Fruit fly (Drosophila melanogaster) whole organism, embryonic: Measurements from ENCODE around the gene akirin.

Source experiments
- B-H1 ChIP-seq: fragments of 200-800 bp; sonication (Bioruptor generic); IDR thresholded peaks from 3 replicates; pipeline ENCODE4 v1.3.6; 2022; ENCODE audit warnings: missing biosample characterization, missing genetic modification characterization
- B-H2 ChIP-seq: fragments of 200-800 bp; sonication (Bioruptor generic); optimal IDR thresholded peaks from 2 replicates; lab custom pipeline; 2018; ENCODE audit warnings: missing biosample characterization, mild to moderate bottlenecking, missing genetic modification characterization
- BtbVII ChIP-seq: fragments of 200-800 bp; sonication (Bioruptor generic); optimal IDR thresholded peaks from 3 replicates; lab custom pipeline; 2017; ENCODE audit warnings: missing biosample characterization, mild to moderate bottlenecking, missing genetic modification characterization
- CG10147 ChIP-seq: fragments of 200-800 bp; sonication (Bioruptor generic); optimal IDR thresholded peaks from 2 replicates; lab custom pipeline; 2019; ENCODE audit warnings: missing biosample characterization, mild to moderate bottlenecking, missing genetic modification characterization, moderate library complexity
- CG10209 ChIP-seq: fragments of 200-800 bp; sonication (Bioruptor generic); optimal IDR thresholded peaks from 3 replicates; lab custom pipeline; 2017; ENCODE audit warnings: missing biosample characterization, mild to moderate bottlenecking, missing genetic modification characterization, missing genetic modification reagents
- CG10267 ChIP-seq: fragments of 200-800 bp; sonication (Bioruptor generic); optimal IDR thresholded peaks from 2 replicates; lab custom pipeline; 2018; ENCODE audit warnings: missing biosample characterization, mild to moderate bottlenecking, missing genetic modification characterization, moderate library complexity
- CG10543 ChIP-seq: fragments of 200-800 bp; sonication (Bioruptor generic); optimal IDR thresholded peaks from 3 replicates; lab custom pipeline; 2017; ENCODE audit warnings: missing biosample characterization, mild to moderate bottlenecking, missing genetic modification characterization, moderate library complexity
- CG12744 ChIP-seq: fragments of 200-800 bp; sonication (Bioruptor generic); optimal IDR thresholded peaks from 2 replicates; lab custom pipeline; 2016; ENCODE audit warnings: missing biosample characterization, missing genetic modification characterization
- CG13894 ChIP-seq: fragments of 200-800 bp; sonication (Bioruptor generic); optimal IDR thresholded peaks from 3 replicates; lab custom pipeline; 2018; ENCODE audit warnings: missing biosample characterization, mild to moderate bottlenecking, missing genetic modification characterization, moderate library complexity
- CG14050 ChIP-seq: fragments of 200-800 bp; sonication (Bioruptor generic); IDR thresholded peaks from 3 replicates; pipeline ENCODE4 v1.3.6; 2022; ENCODE audit warnings: missing biosample characterization, missing genetic modification characterization
- CG15514 ChIP-seq: fragments of 200-800 bp; sonication (Bioruptor generic); optimal IDR thresholded peaks from 3 replicates; lab custom pipeline; 2017; ENCODE audit warnings: missing biosample characterization, missing genetic modification characterization, mild to moderate bottlenecking, moderate library complexity, missing genetic modification reagents
- CG30431 ChIP-seq: fragments of 200-800 bp; sonication (Bioruptor generic); optimal IDR thresholded peaks from 2 replicates; lab custom pipeline; 2017; ENCODE audit warnings: missing biosample characterization, missing genetic modification characterization
- CG3281 ChIP-seq: fragments of 200-800 bp; sonication (Bioruptor generic); optimal IDR thresholded peaks from 3 replicates; lab custom pipeline; 2017; ENCODE audit warnings: missing biosample characterization, mild to moderate bottlenecking, missing genetic modification characterization
- CG4617 ChIP-seq: fragments of 200-800 bp; sonication (Bioruptor generic); optimal IDR thresholded peaks from 3 replicates; lab custom pipeline; 2016; ENCODE audit warnings: missing biosample characterization, missing genetic modification characterization, borderline replicate concordance
- CG7745 ChIP-seq: fragments of 200-800 bp; sonication (Bioruptor generic); optimal IDR thresholded peaks from 2 replicates; lab custom pipeline; 2018; ENCODE audit warnings: missing biosample characterization, mild to moderate bottlenecking, missing genetic modification characterization, moderate library complexity
- CG8281 ChIP-seq: fragments of 200-800 bp; sonication (Bioruptor generic); optimal IDR thresholded peaks from 2 replicates; lab custom pipeline; 2018; ENCODE audit warnings: missing biosample characterization, mild to moderate bottlenecking, missing genetic modification characterization, moderate library complexity
- CG8290 ChIP-seq, 3 experiments: fragments of 200-800 bp; sonication (Bioruptor generic); optimal IDR thresholded peaks; 2 replicates each; lab custom pipeline; 2016 to 2019; ENCODE audit warnings: missing biosample characterization in 3 of 3, missing genetic modification characterization in 3 of 3, mild to moderate bottlenecking in 2 of 3, moderate library complexity in 1 of 3
- CG9932 ChIP-seq: fragments of 200-800 bp; sonication (Bioruptor generic); IDR thresholded peaks from 2 replicates; pipeline ENCODE4 v1.3.6; 2022; ENCODE audit warnings: missing biosample characterization, missing genetic modification characterization
- CTCF ChIP-seq: fragments of 200-800 bp; sonication (Bioruptor generic); optimal IDR thresholded peaks from 2 replicates; lab custom pipeline; 2017; ENCODE audit warnings: missing biosample characterization, mild to moderate bottlenecking, missing genetic modification characterization, moderate library complexity
- Chrac-16 ChIP-seq: fragments of 200-800 bp; sonication (Bioruptor generic); optimal IDR thresholded peaks from 3 replicates; lab custom pipeline; 2016; ENCODE audit warnings: missing biosample characterization, missing genetic modification characterization
- CkIIα-i1 ChIP-seq: fragments of 200-800 bp; sonication (Bioruptor generic); IDR thresholded peaks from 2 replicates; pipeline ENCODE4 v1.3.6; 2022; ENCODE audit warnings: missing biosample characterization, missing genetic modification characterization
- Fer1 ChIP-seq: fragments of 200-800 bp; sonication (Bioruptor generic); optimal IDR thresholded peaks from 2 replicates; lab custom pipeline; 2017; ENCODE audit warnings: missing biosample characterization, mild to moderate bottlenecking, missing genetic modification characterization
- GATAe ChIP-seq: fragments of 200-800 bp; sonication (Bioruptor generic); conservative IDR thresholded peaks from 2 replicates; pipeline ENCODE4 v1.3.6; 2022; ENCODE audit warnings: missing biosample characterization, missing genetic modification characterization
- Hr78 ChIP-seq, 2 experiments: fragments of 200-800 bp in 1 of 2; fragments of >200 bp in 1 of 2; sonication (Bioruptor generic) in 1 of 2; optimal IDR thresholded peaks; 2 replicates each; lab custom pipeline; 2017 to 2019; ENCODE audit warnings: missing biosample characterization in 2 of 2, missing genetic modification characterization in 2 of 2, mild to moderate bottlenecking in 1 of 2, moderate library complexity in 1 of 2
- MESR4 ChIP-seq: fragments of 200-800 bp; sonication (Bioruptor generic); optimal IDR thresholded peaks from 2 replicates; lab custom pipeline; 2018; ENCODE audit warnings: missing biosample characterization, mild to moderate bottlenecking, missing genetic modification characterization, moderate library complexity
- Max ChIP-seq: fragments of 200-800 bp; sonication (Bioruptor generic); optimal IDR thresholded peaks from 2 replicates; lab custom pipeline; 2016; ENCODE audit warnings: missing biosample characterization, mild to moderate bottlenecking, missing genetic modification characterization
- Mrtf ChIP-seq: fragments of 200-800 bp; sonication (Bioruptor generic); IDR thresholded peaks from 3 replicates; pipeline ENCODE4 v1.3.6; 2022; ENCODE audit warnings: missing biosample characterization, missing genetic modification characterization
- Side ChIP-seq: fragments of 200-800 bp; sonication (Bioruptor generic); optimal IDR thresholded peaks from 2 replicates; lab custom pipeline; 2016; ENCODE audit warnings: missing biosample characterization, missing genetic modification characterization
- abd-A ChIP-seq: fragments of 200-800 bp; sonication (Bioruptor generic); optimal IDR thresholded peaks from 3 replicates; lab custom pipeline; 2019; ENCODE audit warnings: missing biosample characterization, mild to moderate bottlenecking, missing genetic modification characterization, moderate library complexity
- cas ChIP-seq: fragments of 200-800 bp; sonication (Bioruptor generic); IDR thresholded peaks from 2 replicates; pipeline ENCODE4 v1.3.6; 2022; ENCODE audit warnings: missing biosample characterization, missing genetic modification characterization
- caup ChIP-seq: fragments of 200-800 bp; sonication (Bioruptor generic); optimal IDR thresholded peaks from 3 replicates; lab custom pipeline; 2017; ENCODE audit warnings: missing biosample characterization, mild to moderate bottlenecking, missing genetic modification characterization, moderate library complexity; ENCODE audit not compliant: severe bottlenecking
- chinmo ChIP-seq: fragments of 200-800 bp; sonication (Bioruptor generic); IDR thresholded peaks from 4 replicates; pipeline ENCODE4 v1.3.6; 2022; ENCODE audit warnings: missing biosample characterization, missing genetic modification characterization; ENCODE audit not compliant: partially characterized antibody
- chm ChIP-seq: fragments of 200-800 bp; sonication (Bioruptor generic); IDR thresholded peaks from 2 replicates; pipeline ENCODE4 v1.3.6; 2022; ENCODE audit warnings: missing biosample characterization, missing genetic modification characterization
- crol ChIP-seq: fragments of 200-800 bp; sonication (Bioruptor generic); IDR thresholded peaks from 2 replicates; pipeline ENCODE4 v1.3.6; 2022; ENCODE audit warnings: missing biosample characterization, missing genetic modification characterization
- cwo ChIP-seq: fragments of 200-800 bp; sonication (Bioruptor generic); optimal IDR thresholded peaks from 3 replicates; lab custom pipeline; 2017; ENCODE audit warnings: missing biosample characterization, missing genetic modification characterization, mild to moderate bottlenecking, moderate library complexity, missing genetic modification reagents
- gcm2 ChIP-seq: fragments of 200-800 bp; sonication (Bioruptor generic); optimal IDR thresholded peaks from 2 replicates; lab custom pipeline; 2016; ENCODE audit warnings: missing biosample characterization, missing genetic modification characterization
- gfzf ChIP-seq: fragments of 200-800 bp; sonication (Bioruptor generic); optimal IDR thresholded peaks from 2 replicates; lab custom pipeline; 2016; ENCODE audit warnings: missing biosample characterization, mild to moderate bottlenecking, missing genetic modification characterization, moderate library complexity
- kah ChIP-seq: fragments of 200-800 bp; sonication (Bioruptor generic); optimal IDR thresholded peaks from 2 replicates; lab custom pipeline; 2018; ENCODE audit warnings: missing biosample characterization, mild to moderate bottlenecking, missing genetic modification characterization
- lola ChIP-seq, 3 experiments: fragments of >200 bp in 2 of 3; fragments of 200-800 bp in 1 of 3; sonication (Bioruptor generic) in 1 of 3; optimal IDR thresholded peaks; 2 replicates each; lab custom pipeline; 2017 to 2019; ENCODE audit warnings: missing biosample characterization in 3 of 3, missing genetic modification characterization in 3 of 3, mild to moderate bottlenecking in 1 of 3, moderate library complexity in 1 of 3
- onecut ChIP-seq: fragments of 200-800 bp; sonication (Bioruptor generic); IDR thresholded peaks from 2 replicates; pipeline ENCODE4 v1.3.6; 2022; ENCODE audit warnings: missing biosample characterization, missing genetic modification characterization
- org-1 ChIP-seq: fragments of 200-800 bp; sonication (Bioruptor generic); optimal IDR thresholded peaks from 2 replicates; lab custom pipeline; 2017; ENCODE audit warnings: missing biosample characterization, missing genetic modification characterization
- rib ChIP-seq: fragments of 200-800 bp; sonication (Bioruptor generic); IDR thresholded peaks from 2 replicates; pipeline ENCODE4 v1.3.6; 2022; ENCODE audit warnings: missing biosample characterization, missing genetic modification characterization
- sd ChIP-seq: fragments of 200-800 bp; sonication (Bioruptor generic); optimal IDR thresholded peaks from 3 replicates; lab custom pipeline; 2018; ENCODE audit warnings: missing biosample characterization, mild to moderate bottlenecking, missing genetic modification characterization, moderate library complexity
- sens ChIP-seq: fragments of 200-800 bp; sonication (Bioruptor generic); peaks from one replicate; lab custom pipeline; 2016; ENCODE audit warnings: missing biosample characterization, missing genetic modification characterization
- sima ChIP-seq: fragments of 200-800 bp; sonication (Bioruptor generic); optimal IDR thresholded peaks from 2 replicates; lab custom pipeline; 2016; ENCODE audit warnings: missing biosample characterization, missing genetic modification characterization
- sob ChIP-seq: fragments of 200-800 bp; sonication (Bioruptor generic); IDR thresholded peaks from 2 replicates; pipeline ENCODE4 v1.3.6; 2022; ENCODE audit warnings: missing biosample characterization, missing genetic modification characterization
- sug ChIP-seq: fragments of 200-800 bp; optimal IDR thresholded peaks from 2 replicates; lab custom pipeline; 2019; ENCODE audit warnings: missing biosample characterization, mild to moderate bottlenecking, missing genetic modification characterization, moderate library complexity
- trh ChIP-seq: fragments of 200-800 bp; sonication (Bioruptor generic); optimal IDR thresholded peaks from 2 replicates; lab custom pipeline; 2016; ENCODE audit warnings: missing biosample characterization, missing genetic modification characterization
- unpg ChIP-seq: fragments of 200-800 bp; sonication (Bioruptor generic); optimal IDR thresholded peaks from 3 replicates; lab custom pipeline; 2018; ENCODE audit warnings: missing biosample characterization, mild to moderate bottlenecking, missing genetic modification characterization, moderate library complexity
- z ChIP-seq: fragments of 200-800 bp; sonication (Bioruptor generic); IDR thresholded peaks from 3 replicates; pipeline ENCODE4 v1.3.6; 2022; ENCODE audit warnings: missing biosample characterization, missing genetic modification characterization

The akirin gene

DNA sequence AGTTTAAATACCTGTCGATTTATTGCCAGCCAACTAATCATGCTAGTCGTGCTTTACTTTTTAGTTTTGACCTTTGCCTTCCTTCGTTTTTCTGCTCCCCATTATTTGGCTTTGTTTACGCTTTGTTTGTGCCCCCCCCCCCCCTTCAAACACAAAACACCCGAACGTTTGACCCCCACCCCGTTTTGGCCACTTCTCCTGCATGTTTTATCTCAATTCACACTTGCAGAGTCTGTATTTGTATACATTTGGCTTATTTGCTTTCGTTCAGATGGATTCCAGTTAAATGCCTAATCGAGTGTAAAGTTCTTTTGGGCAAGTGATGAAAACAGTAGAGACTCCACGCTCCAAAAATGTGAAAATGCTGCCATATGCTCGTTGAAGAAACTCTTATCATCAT is 20.3 kb upstream of the akirin start (continued):
- peak; percentile 12 for TF ChIP-seq sens
- no peak for TF ChIP-seq chm (GFP tag; lab: Robert Waterston, UW)
- peak; percentile 13 for TF ChIP-seq sug
- peak; percentile 19 for TF ChIP-seq CG15514 (GFP tag; lab: Kevin White, UChicago)
- peak; percentile 24 for TF ChIP-seq BtbVII (GFP tag; lab: Kevin White, UChicago)
- no peak for TF ChIP-seq GATAe (GFP tag; lab: Robert Waterston, UW)
- TF ChIP-seq sob (GFP tag; lab: Robert Waterston, UW) = 0 out of 2 replicates have a peak, but pooled peaks have one; percentile 15
- TF ChIP-seq onecut (GFP tag; lab: Robert Waterston, UW) = no peak
- no peak for TF ChIP-seq unpg (GFP tag; lab: Kevin White, UChicago)
- TF ChIP-seq CG12744 = no peak
- peak; percentile 19 for TF ChIP-seq kah
- TF ChIP-seq Fer1 (GFP tag; lab: Kevin White, UChicago) = peak; percentile 7
- TF ChIP-seq rib (GFP tag; lab: Robert Waterston, UW) = no peak
- TF ChIP-seq Side (GFP tag; lab: Kevin White, UChicago) = no peak
- no peak for TF ChIP-seq Max (GFP tag; lab: Kevin White, UChicago)
- TF ChIP-seq crol (GFP tag; lab: Robert Waterston, UW) = peak; percentile 82
- TF ChIP-seq gcm2 (GFP tag; lab: Kevin White, UChicago) = no peak
- TF ChIP-seq CG10543 (GFP tag; lab: Kevin White, UChicago) = peak; percentile 40
- no peak for TF ChIP-seq z (GFP tag; lab: Robert Waterston, UW)
- TF ChIP-seq B-H1 = no peak
- TF ChIP-seq org-1 = peak; percentile 56
- TF ChIP-seq CG8290 (GFP tag; optimal IDR thresholded peaks at IDR 0.05; lab: Kevin White, UChicago) = no peak
- TF ChIP-seq CG8290 (tag; optimal IDR thresholded peaks at IDR 0.05; lab: Kevin White, UChicago) = peak in 1 of 2 experiments; percentile 32
- TF ChIP-seq B-H2 (GFP tag; lab: Kevin White, UChicago) = no peak
- TF ChIP-seq CG13894 (tag; lab: Kevin White, UChicago) = peak; percentile 0
- TF ChIP-seq CkIIα-i1 (GFP tag; lab: Robert Waterston, UW) = no peak
- 0 out of 4 replicates have a peak, but pooled peaks have one; percentile 33 for TF ChIP-seq chinmo (GFP tag; lab: Robert Waterston, UW)
- no peak for TF ChIP-seq CG8281 (tag; lab: Kevin White, UChicago)
- no peak for TF ChIP-seq cas (GFP tag; lab: Robert Waterston, UW)
- TF ChIP-seq Hr78 (GFP tag; optimal IDR thresholded peaks at IDR 0.05; lab: Kevin White, UChicago) = peak in 1 of 2 experiments; percentile 70
- no peak for TF ChIP-seq MESR4
- no peak for TF ChIP-seq CG14050
- peak; percentile 37 for TF ChIP-seq sd
- TF ChIP-seq gfzf (GFP tag; lab: Kevin White, UChicago) = no peak
- no peak for TF ChIP-seq CG10267 (tag; lab: Kevin White, UChicago)
- peak; percentile 21 for TF ChIP-seq cwo (GFP tag; lab: Kevin White, UChicago)
- no peak for TF ChIP-seq Mrtf (GFP tag; lab: Robert Waterston, UW)
- TF ChIP-seq CG10209 (GFP tag; lab: Kevin White, UChicago) = no peak
- no peak for TF ChIP-seq abd-A

DNA sequence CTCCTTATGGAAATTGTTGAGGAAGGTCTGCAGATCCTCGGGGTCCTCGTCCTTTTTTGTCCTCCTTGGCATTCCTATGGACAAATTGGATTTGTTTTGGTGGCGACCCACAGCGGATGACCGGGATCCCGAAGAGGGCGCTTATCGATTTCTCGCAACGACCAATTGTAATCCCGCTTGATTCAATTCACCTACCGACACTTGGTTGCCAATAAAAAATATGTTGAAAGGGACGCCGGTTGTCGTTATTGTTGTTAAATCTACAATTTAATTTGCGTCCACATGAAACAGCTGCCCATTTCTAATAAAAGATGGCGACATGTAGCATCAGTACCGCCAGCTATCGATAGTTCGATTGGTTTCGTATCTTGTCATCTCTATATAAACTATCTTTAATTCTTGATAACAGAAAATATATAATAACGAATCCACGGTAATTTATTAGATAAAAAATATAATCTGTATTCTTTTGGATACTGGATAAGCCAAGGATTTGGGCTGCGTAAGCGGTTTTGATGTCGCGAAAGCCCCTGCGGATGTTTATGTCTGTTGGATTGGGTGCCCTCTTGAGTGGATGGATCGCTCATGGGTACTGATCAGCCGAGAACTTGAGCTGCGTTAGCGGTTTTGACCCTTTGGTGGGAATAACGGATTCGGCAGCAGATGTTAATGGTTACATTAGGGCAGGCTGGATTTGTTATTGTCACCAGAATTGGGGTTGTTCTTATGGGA is 13.1 kb upstream of the akirin start, which contains the start of gene CTCF:
Gene CTCF, minus strand, starts transcription at position 328 of the 732 bp plus-strand sequence.
- TF ChIP-seq CG3281 (GFP tag; lab: Kevin White, UChicago) (no peak), trh (no peak), CG9932 (GFP tag; lab: Robert Waterston, UW) (peak; percentile 43), CTCF (GFP tag; lab: Kevin White, UChicago) (peak; percentile 100), CG10147 (GFP tag; lab: Kevin White, UChicago) (peak; percentile 32), lola (GFP tag; optimal IDR thresholded peaks at IDR 0.05; lab: Kevin White, UChicago) (peak in 1 of 3 experiments; percentile 16), CG30431 (GFP tag; lab: Kevin White, UChicago) (peak; percentile 24), CG7745 (tag; lab: Kevin White, UChicago) (no peak), caup (GFP tag; lab: Kevin White, UChicago) (peak; percentile 23), Chrac-16 (GFP tag; lab: Kevin White, UChicago) (peak; percentile 27), CG4617 (peak; percentile 94), sima (GFP tag; lab: Kevin White, UChicago) (no peak)
